Fruit fly (Drosophila melanogaster) whole organism, embryonic: Measurements from ENCODE around the gene CG42554.

Experiments used
- CG10209 ChIP-seq: fragments of 200-800 bp; sonication (Bioruptor generic); optimal IDR thresholded peaks from 3 replicates; lab custom pipeline; 2017; ENCODE audit warnings: missing biosample characterization, mild to moderate bottlenecking, missing genetic modification characterization, missing genetic modification reagents
- CG10565 ChIP-seq: fragments of 200-800 bp; sonication (Bioruptor generic); optimal IDR thresholded peaks from 3 replicates; lab custom pipeline; 2016; ENCODE audit warnings: missing biosample characterization, mild to moderate bottlenecking, missing genetic modification characterization
- CG11456 ChIP-seq: fragments of 200-800 bp; sonication (Bioruptor generic); IDR thresholded peaks from 3 replicates; pipeline ENCODE4 v1.3.6; 2022; ENCODE audit warnings: missing biosample characterization, missing genetic modification characterization
- CG11504 ChIP-seq: fragments of 200-800 bp; sonication (Bioruptor generic); optimal IDR thresholded peaks from 3 replicates; lab custom pipeline; 2019; ENCODE audit warnings: missing biosample characterization, mild to moderate bottlenecking, missing genetic modification characterization, moderate library complexity
- CG12236 ChIP-seq: fragments of 200-800 bp; sonication (Bioruptor generic); optimal IDR thresholded peaks from 2 replicates; lab custom pipeline; 2016; ENCODE audit warnings: missing biosample characterization, missing genetic modification characterization
- CG12769 ChIP-seq: fragments of 200-800 bp; sonication (Bioruptor generic); optimal IDR thresholded peaks from 2 replicates; lab custom pipeline; 2019; ENCODE audit warnings: missing biosample characterization, mild to moderate bottlenecking, missing genetic modification characterization, moderate library complexity
- CG13624 ChIP-seq: fragments of 200-800 bp; sonication (Bioruptor generic); optimal IDR thresholded peaks from 2 replicates; lab custom pipeline; 2016; ENCODE audit warnings: missing biosample characterization, missing genetic modification characterization
- CG1647 ChIP-seq: fragments of 200-800 bp; sonication (Bioruptor generic); optimal IDR thresholded peaks from 3 replicates; lab custom pipeline; 2016; ENCODE audit warnings: missing biosample characterization, missing genetic modification characterization
- CG17829 ChIP-seq: fragments of 200-800 bp; optimal IDR thresholded peaks from 2 replicates; lab custom pipeline; 2019; ENCODE audit warnings: missing biosample characterization, mild to moderate bottlenecking, missing genetic modification characterization, moderate library complexity
- CG17912 ChIP-seq: fragments of 200-800 bp; sonication (Bioruptor generic); optimal IDR thresholded peaks from 2 replicates; lab custom pipeline; 2018; ENCODE audit warnings: missing biosample characterization, mild to moderate bottlenecking, missing genetic modification characterization
- CG18262 ChIP-seq: fragments of 200-800 bp; optimal IDR thresholded peaks from 3 replicates; lab custom pipeline; 2019; ENCODE audit warnings: missing biosample characterization, mild to moderate bottlenecking, missing genetic modification characterization, moderate library complexity
- CG1832 ChIP-seq: fragments of 200-800 bp; sonication (Bioruptor generic); optimal IDR thresholded peaks from 2 replicates; lab custom pipeline; 2017; ENCODE audit warnings: missing biosample characterization, mild to moderate bottlenecking, missing genetic modification characterization, inconsistent platforms
- CG18599 ChIP-seq: fragments of 200-800 bp; sonication (Bioruptor generic); optimal IDR thresholded peaks from 3 replicates; lab custom pipeline; 2017; ENCODE audit warnings: missing biosample characterization, missing genetic modification characterization, mild to moderate bottlenecking, moderate library complexity, missing genetic modification reagents
- CG2712 ChIP-seq: fragments of 200-800 bp; optimal IDR thresholded peaks from 3 replicates; lab custom pipeline; 2019; ENCODE audit warnings: missing biosample characterization, mild to moderate bottlenecking, missing genetic modification characterization, moderate library complexity
- CG34422 ChIP-seq: fragments of 200-800 bp; sonication (Bioruptor generic); IDR thresholded peaks from 3 replicates; pipeline ENCODE4 v1.3.6; 2022; ENCODE audit warnings: missing biosample characterization, missing genetic modification characterization
- CG42726 ChIP-seq: fragments of 200-800 bp; sonication (Bioruptor generic); IDR thresholded peaks from 2 replicates; pipeline ENCODE4 v1.3.6; 2022; ENCODE audit warnings: missing biosample characterization, missing genetic modification characterization; ENCODE audit not compliant: partially characterized antibody
- CG4707 ChIP-seq: fragments of 200-800 bp; sonication (Bioruptor generic); optimal IDR thresholded peaks from 2 replicates; lab custom pipeline; 2018; ENCODE audit warnings: missing biosample characterization, mild to moderate bottlenecking, missing genetic modification characterization, moderate library complexity
- CG4730 ChIP-seq: fragments of 200-800 bp; sonication (Bioruptor generic); IDR thresholded peaks from 2 replicates; pipeline ENCODE4 v1.3.6; 2022; ENCODE audit warnings: missing biosample characterization, missing genetic modification characterization
- CG5245 ChIP-seq: fragments of 200-800 bp; sonication (Bioruptor generic); optimal IDR thresholded peaks from 3 replicates; lab custom pipeline; 2016; ENCODE audit warnings: missing biosample characterization, missing genetic modification characterization
- CG7839 ChIP-seq: fragments of 200-800 bp; sonication (Bioruptor generic); optimal IDR thresholded peaks from 3 replicates; lab custom pipeline; 2018; ENCODE audit warnings: missing biosample characterization, mild to moderate bottlenecking, missing genetic modification characterization, moderate library complexity
- CG8290 ChIP-seq, 3 experiments: fragments of 200-800 bp; sonication (Bioruptor generic); optimal IDR thresholded peaks; 2 replicates each; lab custom pipeline; 2016 to 2019; ENCODE audit warnings: missing biosample characterization in 3 of 3, missing genetic modification characterization in 3 of 3, mild to moderate bottlenecking in 2 of 3, moderate library complexity in 1 of 3
- CG8388 ChIP-seq: fragments of 200-800 bp; sonication (Bioruptor generic); optimal IDR thresholded peaks from 2 replicates; lab custom pipeline; 2019; ENCODE audit warnings: missing biosample characterization, mild to moderate bottlenecking, missing genetic modification characterization, moderate library complexity
- CG8924 ChIP-seq: fragments of 200-800 bp; optimal IDR thresholded peaks from 3 replicates; lab custom pipeline; 2019; ENCODE audit warnings: missing biosample characterization, mild to moderate bottlenecking, missing genetic modification characterization, moderate library complexity
- CkIIα-i1 ChIP-seq: fragments of 200-800 bp; sonication (Bioruptor generic); IDR thresholded peaks from 2 replicates; pipeline ENCODE4 v1.3.6; 2022; ENCODE audit warnings: missing biosample characterization, missing genetic modification characterization
- Dip2 ChIP-seq: fragments of 200-800 bp; sonication (Bioruptor generic); IDR thresholded peaks from 2 replicates; pipeline ENCODE4 v1.3.6; 2022; ENCODE audit warnings: missing biosample characterization, missing genetic modification characterization
- Elba2 ChIP-seq: fragments of 200-800 bp; sonication (Bioruptor generic); optimal IDR thresholded peaks from 3 replicates; lab custom pipeline; 2016; ENCODE audit warnings: missing biosample characterization, missing genetic modification characterization
- H2.0 ChIP-seq: fragments of 200-800 bp; sonication (Bioruptor generic); IDR thresholded peaks from 2 replicates; pipeline ENCODE4 v1.3.6; 2022; ENCODE audit warnings: missing biosample characterization, missing genetic modification characterization
- Hr39 ChIP-seq: fragments of >200 bp; optimal IDR thresholded peaks from 2 replicates; lab custom pipeline; 2017
- Pdp1 ChIP-seq, 2 experiments: fragments of 200-800 bp; sonication (Bioruptor generic); optimal IDR thresholded peaks; 3 replicates each; lab custom pipeline; 2016; ENCODE audit warnings: missing biosample characterization in 2 of 2, missing genetic modification characterization in 2 of 2, mild to moderate bottlenecking in 1 of 2, moderate library complexity in 1 of 2
- Sox102F ChIP-seq: fragments of 200-800 bp; sonication (Bioruptor generic); optimal IDR thresholded peaks from 2 replicates; lab custom pipeline; 2018; ENCODE audit warnings: missing biosample characterization, mild to moderate bottlenecking, missing genetic modification characterization, moderate library complexity
- az2 ChIP-seq: fragments of 200-800 bp; sonication (Bioruptor generic); optimal IDR thresholded peaks from 3 replicates; lab custom pipeline; 2016; ENCODE audit warnings: missing biosample characterization, missing genetic modification characterization
- cas ChIP-seq: fragments of 200-800 bp; sonication (Bioruptor generic); IDR thresholded peaks from 2 replicates; pipeline ENCODE4 v1.3.6; 2022; ENCODE audit warnings: missing biosample characterization, missing genetic modification characterization
- chif ChIP-seq, 2 experiments: fragments of 200-800 bp; sonication (Bioruptor generic); optimal IDR thresholded peaks; 3 replicates each; lab custom pipeline; 2016; ENCODE audit warnings: missing biosample characterization in 2 of 2, missing genetic modification characterization in 2 of 2
- chm ChIP-seq: fragments of 200-800 bp; sonication (Bioruptor generic); IDR thresholded peaks from 2 replicates; pipeline ENCODE4 v1.3.6; 2022; ENCODE audit warnings: missing biosample characterization, missing genetic modification characterization
- ci ChIP-seq: fragments of 200-800 bp; sonication (Bioruptor generic); IDR thresholded peaks from 3 replicates; pipeline ENCODE4 v1.3.6; 2022; ENCODE audit warnings: missing biosample characterization, missing genetic modification characterization
- cwo ChIP-seq: fragments of 200-800 bp; sonication (Bioruptor generic); optimal IDR thresholded peaks from 3 replicates; lab custom pipeline; 2017; ENCODE audit warnings: missing biosample characterization, missing genetic modification characterization, mild to moderate bottlenecking, moderate library complexity, missing genetic modification reagents
- dmrt99B ChIP-seq: fragments of 200-800 bp; sonication (Bioruptor generic); optimal IDR thresholded peaks from 2 replicates; lab custom pipeline; 2018; ENCODE audit warnings: missing biosample characterization, mild to moderate bottlenecking, missing genetic modification characterization, moderate library complexity
- gfzf ChIP-seq: fragments of 200-800 bp; sonication (Bioruptor generic); optimal IDR thresholded peaks from 2 replicates; lab custom pipeline; 2016; ENCODE audit warnings: missing biosample characterization, mild to moderate bottlenecking, missing genetic modification characterization, moderate library complexity
- gsb-n ChIP-seq: fragments of 200-800 bp; sonication (Bioruptor generic); optimal IDR thresholded peaks from 3 replicates; lab custom pipeline; 2018; ENCODE audit warnings: missing biosample characterization, mild to moderate bottlenecking, missing genetic modification characterization
- insv ChIP-seq, 2 experiments: fragments of 200-800 bp; sonication (Bioruptor generic); optimal IDR thresholded peaks; 3 replicates each; lab custom pipeline; 2016 to 2018; ENCODE audit warnings: missing biosample characterization in 2 of 2, missing genetic modification characterization in 2 of 2
- mam ChIP-seq: fragments of 200-800 bp; sonication (Bioruptor generic); optimal IDR thresholded peaks from 3 replicates; lab custom pipeline; 2016; ENCODE audit warnings: missing biosample characterization, missing genetic modification characterization
- odd ChIP-seq: fragments of 200-800 bp; sonication (Bioruptor generic); optimal IDR thresholded peaks from 2 replicates; lab custom pipeline; 2017; ENCODE audit warnings: missing biosample characterization, mild to moderate bottlenecking, missing genetic modification characterization
- org-1 ChIP-seq: fragments of 200-800 bp; sonication (Bioruptor generic); optimal IDR thresholded peaks from 2 replicates; lab custom pipeline; 2017; ENCODE audit warnings: missing biosample characterization, missing genetic modification characterization
- pan ChIP-seq, 4 experiments: fragments of >200 bp in 3 of 4; fragments of 200-800 bp in 1 of 4; sonication (Bioruptor generic) in 1 of 4; optimal IDR thresholded peaks in 3 of 4; IDR thresholded peaks in 1 of 4; 2 replicates each; pipeline versions ENCODE4 v1.3.6 to Lab custom; 2017 to 2022; ENCODE audit warnings: missing biosample characterization in 2 of 4, missing genetic modification characterization in 2 of 4, mixed read lengths in 1 of 4
- pita ChIP-seq: fragments of 200-800 bp; sonication (Bioruptor generic); optimal IDR thresholded peaks from 2 replicates; lab custom pipeline; 2017; ENCODE audit warnings: missing biosample characterization, mild to moderate bottlenecking, missing genetic modification characterization
- seq ChIP-seq: fragments of 200-800 bp; sonication (Bioruptor generic); IDR thresholded peaks from 2 replicates; pipeline ENCODE4 v1.3.6; 2022; ENCODE audit warnings: missing biosample characterization, missing genetic modification characterization
- ssp ChIP-seq: fragments of 200-800 bp; sonication (Bioruptor generic); IDR thresholded peaks from 2 replicates; pipeline ENCODE4 v1.3.6; 2022; ENCODE audit warnings: missing biosample characterization, missing genetic modification characterization
- vvl ChIP-seq: fragments of 200-800 bp; sonication (Bioruptor generic); IDR thresholded peaks from 2 replicates; pipeline ENCODE4 v1.3.6; 2022; ENCODE audit warnings: missing biosample characterization, missing genetic modification characterization

Gene CG42554

dm6 chr3L:804557-805260 lies 30.8 kb upstream of the CG42554 start (continued):
- TF ChIP-seq gfzf (GFP tag; lab: Kevin White, UChicago) (no peak), dmrt99B (tag; lab: Kevin White, UChicago) (peak; percentile 49), CG11504 (tag; lab: Kevin White, UChicago) (peak; percentile 50), CG34422 (GFP tag; lab: Robert Waterston, UW) (no peak), pita (GFP tag; lab: Kevin White, UChicago) (no peak), CG17912 (GFP tag; lab: Kevin White, UChicago) (no peak), ssp (GFP tag; lab: Robert Waterston, UW) (0 out of 2 replicates have a peak, but pooled peaks have one; percentile 9), CG1647 (GFP tag; lab: Kevin White, UChicago) (no peak), CG17829 (tag; lab: Kevin White, UChicago) (peak; percentile 42), CG5245 (no peak), Sox102F (peak; percentile 41), CG18262 (tag; lab: Kevin White, UChicago) (peak; percentile 70), CG10565 (no peak), CG1832 (GFP tag; lab: Kevin White, UChicago) (no peak), CG13624 (GFP tag; lab: Kevin White, UChicago) (no peak), odd (GFP tag; lab: Kevin White, UChicago) (peak; percentile 14), seq (GFP tag; lab: Robert Waterston, UW) (0 out of 2 replicates have a peak, but pooled peaks have one; percentile 27), insv (GFP tag; optimal IDR thresholded peaks at IDR 0.05; lab: Kevin White, UChicago) (no peak), az2 (GFP tag; lab: Kevin White, UChicago) (no peak), CG8290 (GFP tag; optimal IDR thresholded peaks at IDR 0.05; lab: Kevin White, UChicago) (no peak), CG8290 (tag; optimal IDR thresholded peaks at IDR 0.05; lab: Kevin White, UChicago) (no peak), Hr39 (no peak), gsb-n (peak; percentile 59), cas (GFP tag; lab: Robert Waterston, UW) (no peak), chif (GFP tag; optimal IDR thresholded peaks at IDR 0.05; lab: Kevin White, UChicago) (peak in 1 of 2 experiments; percentile 30), cwo (GFP tag; lab: Kevin White, UChicago) (peak; percentile 5), CG12236 (GFP tag; lab: Kevin White, UChicago) (no peak), CkIIα-i1 (no peak), Elba2 (GFP tag; lab: Kevin White, UChicago) (peak; percentile 70), CG18599 (GFP tag; lab: Kevin White, UChicago) (peak; percentile 52), CG7839 (tag; lab: Kevin White, UChicago) (peak; percentile 40), CG4730 (no peak), ci (peak; percentile 47; the same call in 1 of the 3 replicates), CG8924 (peak; percentile 1), pan (optimal IDR thresholded peaks at IDR 0.05; lab: Kevin White, UChicago) (no peak), pan (GFP tag; optimal IDR thresholded peaks at IDR 0.05 in 1 of 2, IDR thresholded peaks at IDR 0.05 in 1 of 2) (peak in 1 of 2 experiments; percentile 46), Dip2 (no peak), CG12769 (tag; lab: Kevin White, UChicago) (no peak), CG8388 (GFP tag; lab: Kevin White, UChicago) (peak; percentile 41), mam (GFP tag; lab: Kevin White, UChicago) (no peak), CG4707 (GFP tag; lab: Kevin White, UChicago) (peak; percentile 80), CG42726 (no peak), chm (GFP tag; lab: Robert Waterston, UW) (no peak), CG2712 (tag; lab: Kevin White, UChicago) (peak; percentile 67), Pdp1 (GFP tag; optimal IDR thresholded peaks at IDR 0.05; lab: Kevin White, UChicago) (peak in 1 of 2 experiments; percentile 18), org-1 (peak; percentile 7), CG10209 (GFP tag; lab: Kevin White, UChicago) (peak; percentile 13), vvl (peak; percentile 58; the same call in 1 of the 2 replicates), H2.0 (GFP tag; lab: Robert Waterston, UW) (0 out of 2 replicates have a peak, but pooled peaks have one; percentile 21), CG11456 (GFP tag; lab: Robert Waterston, UW) (no peak)
